Worm (Caenorhabditis elegans): ENCODE measurements around the gene DH11.5.

Gene DH11.5

DNA sequence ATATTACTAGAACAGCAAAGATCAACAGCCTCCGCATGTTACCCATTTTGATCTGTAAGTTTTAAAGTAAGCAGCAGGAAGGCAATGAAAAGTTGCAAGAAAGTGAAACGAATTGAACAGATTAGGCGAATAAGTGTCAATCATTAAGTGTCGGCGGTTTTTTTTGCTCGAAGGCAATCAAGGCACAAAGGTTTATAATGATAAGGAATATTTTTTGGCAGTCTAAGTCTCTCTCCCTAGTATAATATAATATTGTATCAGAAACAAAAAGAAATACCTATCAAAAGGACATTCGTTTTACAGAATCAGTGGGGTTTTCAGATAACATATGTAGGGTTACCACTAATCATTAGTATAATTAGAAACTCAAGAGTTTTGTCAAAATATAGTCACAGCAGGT is 56.2 kb downstream of the DH11.5 start, which contains the start of gene nrf-6:
Gene nrf-6, minus strand, starts transcription at position 52 of the 400 bp plus-strand sequence.
- no peak for TF ChIP-seq nhr-11 (tag; optimal IDR thresholded peaks at IDR 0.05)
- TF ChIP-seq elt-2 (tag; optimal IDR thresholded peaks at IDR 0.05): peak; percentile 80

DNA sequence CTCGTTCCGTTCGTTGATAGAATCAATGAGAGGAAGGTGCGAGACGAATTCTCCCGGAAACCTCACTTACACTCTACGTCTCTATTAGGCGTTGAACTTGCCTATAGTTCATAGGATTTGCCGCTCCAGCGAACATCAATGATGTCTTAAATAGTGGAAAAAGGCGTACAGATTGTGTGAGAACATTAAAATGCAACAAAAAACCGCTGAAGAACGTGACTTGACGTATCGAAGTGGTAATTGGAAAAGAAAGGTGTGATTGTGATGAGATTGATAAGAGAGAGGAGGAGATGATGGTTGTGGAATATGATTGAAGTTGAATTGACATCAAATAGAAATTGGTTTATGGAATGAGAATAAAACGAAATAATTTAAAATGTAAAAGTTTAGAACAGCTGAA is 57.6 kb downstream of the DH11.5 start:
- no peak for TF ChIP-seq che-1 (tag; optimal IDR thresholded peaks at IDR 0.05)
- TF ChIP-seq hlh-15 (tag; optimal IDR thresholded peaks at IDR 0.05): no peak
- TF ChIP-seq dve-1 (tag; optimal IDR thresholded peaks at IDR 0.05): no peak
- TF ChIP-seq fkh-6 (tag; optimal IDR thresholded peaks at IDR 0.05): no peak
- no peak for TF ChIP-seq fax-1 (tag; optimal IDR thresholded peaks at IDR 0.05)
- TF ChIP-seq nhr-11 (tag; optimal IDR thresholded peaks at IDR 0.05): no peak
- TF ChIP-seq ceh-2 (tag; optimal IDR thresholded peaks at IDR 0.05): no peak
- no peak for TF ChIP-seq sox-2 (GFP tag; IDR thresholded peaks at IDR 0.05)
- TF ChIP-seq madf-2 (tag; optimal IDR thresholded peaks at IDR 0.05): no peak
- no peak for TF ChIP-seq hlh-30 (tag; optimal IDR thresholded peaks at IDR 0.05; ENCODE audit: insufficient read depth)
- TF ChIP-seq pha-2 (tag; optimal IDR thresholded peaks at IDR 0.05): no peak
- no peak for TF ChIP-seq zip-5 (tag; optimal IDR thresholded peaks at IDR 0.05)
- TF ChIP-seq F13H6.1 (tag; optimal IDR thresholded peaks at IDR 0.05): no peak
- TF ChIP-seq ahr-1 (tag; optimal IDR thresholded peaks at IDR 0.05): no peak
- TF ChIP-seq ztf-16 (tag; optimal IDR thresholded peaks at IDR 0.05): no peak
- no peak for TF ChIP-seq pat-9 (tag; optimal IDR thresholded peaks at IDR 0.05)

DNA sequence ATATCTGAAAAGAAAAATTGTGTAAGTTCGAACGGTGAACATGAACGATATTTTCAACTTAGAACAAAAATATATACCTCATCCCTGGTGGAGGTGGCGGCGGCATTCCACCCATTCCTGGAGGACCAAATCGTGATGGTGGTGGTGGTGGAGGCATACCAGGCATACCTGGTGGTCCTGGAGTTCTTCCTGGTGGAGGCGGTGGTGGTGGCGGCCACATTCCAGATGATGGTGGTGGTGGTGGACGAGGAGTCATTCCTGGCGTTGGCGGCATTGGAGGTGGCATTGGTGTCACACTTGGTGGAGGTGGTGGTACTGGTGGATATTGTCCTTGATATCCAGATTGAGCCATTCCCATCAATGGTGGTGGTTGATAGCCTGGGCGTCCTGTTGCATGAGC is 58.2 kb downstream of the DH11.5 start:
- TF ChIP-seq odd-2 (tag; optimal IDR thresholded peaks at IDR 0.05): no peak
- TF ChIP-seq sdc-2 (tag; optimal IDR thresholded peaks at IDR 0.05): no peak
- no peak for TF ChIP-seq F13H6.1 (tag; optimal IDR thresholded peaks at IDR 0.05)
- no peak for TF ChIP-seq C08G9.2 (tag; optimal IDR thresholded peaks at IDR 0.05)
- TF ChIP-seq zip-5 (tag; optimal IDR thresholded peaks at IDR 0.05): no peak
- no peak for TF ChIP-seq eyg-1 (tag; optimal IDR thresholded peaks at IDR 0.05)
- TF ChIP-seq ceh-34 (tag; optimal IDR thresholded peaks at IDR 0.05): no peak

DNA sequence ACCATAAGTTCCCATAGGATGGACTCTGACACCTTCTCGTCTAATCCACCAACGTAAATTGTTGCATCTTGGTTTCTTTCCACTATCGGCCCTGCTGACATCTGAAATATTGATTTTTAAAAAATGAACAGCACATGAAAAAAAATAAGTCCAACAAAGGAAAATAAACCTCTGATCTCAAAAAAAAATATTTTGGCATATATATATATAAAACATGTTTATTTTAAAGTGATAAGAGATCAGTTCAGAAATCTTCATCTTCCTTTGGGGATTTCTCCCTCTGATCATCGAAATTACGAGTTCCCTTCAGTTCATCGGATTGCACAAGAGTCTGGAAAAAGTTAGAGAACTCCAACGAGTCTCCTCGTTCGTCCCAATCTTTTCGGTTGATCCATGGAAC is 59.3 kb downstream of the DH11.5 start, which contains the start of gene sap-49:
Gene sap-49, minus strand, starts transcription at position 101 of the 400 bp plus-strand sequence.
- TF ChIP-seq ref-2 (tag; optimal IDR thresholded peaks at IDR 0.05) (no peak), nhr-232 (tag; optimal IDR thresholded peaks at IDR 0.05) (no peak), pax-1 (tag; optimal IDR thresholded peaks at IDR 0.05) (no peak), ceh-22 (tag; optimal IDR thresholded peaks at IDR 0.05) (no peak), pag-3 (tag; optimal IDR thresholded peaks at IDR 0.05; ENCODE audit: borderline replicate concordance) (no peak), che-1 (tag; optimal IDR thresholded peaks at IDR 0.05) (no peak), tbx-2 (tag; optimal IDR thresholded peaks at IDR 0.05) (no peak), ceh-31 (tag; optimal IDR thresholded peaks at IDR 0.05) (no peak), unc-42 (tag; optimal IDR thresholded peaks at IDR 0.05) (no peak), ceh-48 (tag; optimal IDR thresholded peaks at IDR 0.05) (no peak), sox-2 (GFP tag; IDR thresholded peaks at IDR 0.05) (no peak), ceh-24 (tag; optimal IDR thresholded peaks at IDR 0.05) (no peak), fkh-10 (GFP tag; optimal IDR thresholded peaks at IDR 0.05) (no peak), zip-5 (tag; optimal IDR thresholded peaks at IDR 0.05) (no peak)

DNA sequence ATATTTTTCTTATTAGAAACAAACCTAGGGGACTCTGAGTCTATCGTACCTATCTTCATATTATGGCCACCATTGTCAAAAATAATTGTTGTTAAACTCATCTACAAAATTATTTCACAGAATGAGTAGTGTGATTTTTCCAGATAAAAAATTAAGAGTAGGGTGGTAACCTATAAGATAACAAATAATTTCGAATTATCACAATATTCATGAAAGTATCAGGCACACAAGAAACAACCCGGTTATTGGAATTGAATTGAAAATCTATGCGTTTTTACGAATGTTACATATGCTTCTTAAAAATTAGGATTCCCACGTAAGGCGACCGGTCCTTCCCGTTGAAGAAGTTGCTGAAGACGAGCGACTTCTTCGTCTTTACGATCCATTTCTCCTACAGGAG is 60.8 kb downstream of the DH11.5 start, which contains the start of gene arp-6:
Gene arp-6, minus strand, starts transcription at position 101 of the 400 bp plus-strand sequence.
- no peak for TF ChIP-seq fax-1 (tag; optimal IDR thresholded peaks at IDR 0.05)
- TF ChIP-seq pqm-1 (tag; optimal IDR thresholded peaks at IDR 0.05): no peak
- no peak for TF ChIP-seq K02D7.2 (tag; optimal IDR thresholded peaks at IDR 0.05)
- TF ChIP-seq sox-4 (tag; optimal IDR thresholded peaks at IDR 0.05): no peak
- no peak for TF ChIP-seq ceh-48 (tag; optimal IDR thresholded peaks at IDR 0.05)
- no peak for TF ChIP-seq tbx-7 (tag; optimal IDR thresholded peaks at IDR 0.05)
- TF ChIP-seq ahr-1 (tag; optimal IDR thresholded peaks at IDR 0.05): no peak
- no peak for TF ChIP-seq pag-3 (tag; optimal IDR thresholded peaks at IDR 0.05; ENCODE audit: borderline replicate concordance)
- no peak for TF ChIP-seq pat-9 (tag; optimal IDR thresholded peaks at IDR 0.05)
- no peak for TF ChIP-seq hlh-15 (tag; optimal IDR thresholded peaks at IDR 0.05)
- no peak for TF ChIP-seq sdc-2 (tag; optimal IDR thresholded peaks at IDR 0.05)
- no peak for TF ChIP-seq fkh-10 (GFP tag; optimal IDR thresholded peaks at IDR 0.05)

All from whole organism, late embryonic.